Worm (Caenorhabditis elegans): ENCODE measurements around the gene glb-27.

glb-27 gene

DNA sequence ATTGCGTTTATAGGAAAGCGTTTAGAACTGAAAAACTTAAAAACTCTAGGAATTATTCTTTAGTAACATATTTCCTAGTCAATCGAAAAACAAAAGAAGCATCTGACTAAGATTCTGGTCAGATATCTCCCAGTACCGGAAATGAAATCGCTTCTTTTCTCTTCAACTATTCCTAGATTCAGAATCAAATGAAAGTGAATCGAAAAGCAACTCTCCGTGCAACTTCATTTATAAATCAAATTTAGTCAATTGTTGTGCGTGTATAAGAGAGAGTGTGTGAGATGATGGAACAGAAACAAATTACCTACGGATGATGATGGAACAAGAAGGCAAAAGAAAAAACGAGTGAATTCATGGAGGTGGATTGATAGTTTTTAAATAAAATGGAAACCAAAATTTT lies 3.1 kb upstream of the glb-27 start:
- TF ChIP-seq ztf-3 (GFP tag; optimal IDR thresholded peaks at IDR 0.05) (no peak), rpc-1 (optimal IDR thresholded peaks at IDR 0.05) (no peak), rpc-1 (tag; optimal IDR thresholded peaks at IDR 0.05) (no peak), hlh-12 (tag; optimal IDR thresholded peaks at IDR 0.05) (no peak), ceh-58 (GFP tag; IDR thresholded peaks at IDR 0.05) (no peak), zfh-2 (GFP tag; conservative IDR thresholded peaks at IDR 0.05) (no peak), Y53F4B.3 (GFP tag; IDR thresholded peaks at IDR 0.05) (no peak), chd-7 (tag; optimal IDR thresholded peaks at IDR 0.05) (no peak), athp-1 (tag; optimal IDR thresholded peaks at IDR 0.05) (no peak)

DNA sequence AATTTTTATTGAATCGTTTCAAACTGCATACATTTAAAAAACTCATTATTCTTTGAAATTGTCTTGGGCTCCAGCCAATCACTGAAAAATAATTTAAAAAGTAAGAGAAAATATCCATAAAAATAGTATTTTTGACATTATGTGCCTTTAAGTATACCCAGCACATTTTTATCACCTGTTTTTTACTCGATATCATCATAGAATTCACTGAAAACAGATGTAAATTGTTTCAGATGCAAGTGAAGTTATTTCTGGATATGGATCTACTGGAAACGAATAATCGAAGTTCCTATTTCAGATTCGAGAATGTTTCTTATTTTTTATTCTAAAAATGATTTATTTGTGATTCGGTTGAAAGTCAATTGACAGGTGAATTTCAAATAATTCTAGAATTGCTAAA lies 1.5 kb downstream of the glb-27 start:
- no peak for TF ChIP-seq F10E7.11 (tag; optimal IDR thresholded peaks at IDR 0.05)
- no peak for TF ChIP-seq madf-8 (GFP tag; conservative IDR thresholded peaks at IDR 0.05)
- no peak for TF ChIP-seq ztf-18 (tag; optimal IDR thresholded peaks at IDR 0.05)
- TF ChIP-seq hsf-1 (GFP tag; IDR thresholded peaks at IDR 0.05) = no peak

DNA sequence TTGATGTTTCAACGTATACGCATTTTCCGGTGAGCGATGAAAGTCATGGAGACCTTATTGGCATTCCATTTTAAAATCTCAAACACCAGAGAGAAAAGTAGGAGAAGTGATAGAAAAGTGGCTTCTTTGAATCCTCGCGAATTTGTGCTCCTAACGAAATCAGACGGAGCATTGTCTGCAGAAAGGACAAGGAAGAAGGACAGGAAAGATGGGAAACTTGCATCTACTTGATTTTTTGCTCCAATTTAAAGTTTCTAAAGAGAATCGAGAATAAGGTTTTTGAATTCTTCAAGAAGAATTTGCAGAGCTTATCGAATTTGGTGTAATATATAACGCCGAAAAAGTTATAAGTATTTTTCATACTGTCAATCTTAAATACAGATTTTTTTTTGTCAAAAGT lies 5.0 kb downstream of the glb-27 start:
- TF ChIP-seq egl-44 (GFP tag; IDR thresholded peaks at IDR 0.05) = no peak
- TF ChIP-seq F37B4.10 (GFP tag; IDR thresholded peaks at IDR 0.05) = no peak
- TF ChIP-seq lin-26 (GFP tag; IDR thresholded peaks at IDR 0.05) = no peak
- no peak for TF ChIP-seq lsl-1 (GFP tag; optimal IDR thresholded peaks at IDR 0.05)
- TF ChIP-seq hrde-1 (tag; optimal IDR thresholded peaks at IDR 0.05; ENCODE audit: borderline replicate concordance) = no peak
- no peak for TF ChIP-seq attf-6 (GFP tag; IDR thresholded peaks at IDR 0.05)
- no peak for TF ChIP-seq tbx-9 (tag; optimal IDR thresholded peaks at IDR 0.05; ENCODE audit: borderline replicate concordance)
- no peak for TF ChIP-seq attf-3 (GFP tag; conservative IDR thresholded peaks at IDR 0.05)
- TF ChIP-seq gei-17 (GFP tag; optimal IDR thresholded peaks at IDR 0.05) = no peak
- TF ChIP-seq madf-3 (GFP tag; IDR thresholded peaks at IDR 0.05) = no peak
- TF ChIP-seq F57A8.1 (GFP tag; optimal IDR thresholded peaks at IDR 0.05) = no peak
- no peak for TF ChIP-seq lin-54 (GFP tag; optimal IDR thresholded peaks at IDR 0.05)
- no peak for TF ChIP-seq somi-1 (GFP tag; optimal IDR thresholded peaks at IDR 0.05)
- no peak for TF ChIP-seq ztf-22 (GFP tag; optimal IDR thresholded peaks at IDR 0.05)
- TF ChIP-seq ceh-79 (tag; optimal IDR thresholded peaks at IDR 0.05) = no peak
- TF ChIP-seq snpc-1.1 (tag; optimal IDR thresholded peaks at IDR 0.05; ENCODE audit: insufficient read depth) = no peak
- no peak for TF ChIP-seq die-1 (tag; optimal IDR thresholded peaks at IDR 0.05)

DNA sequence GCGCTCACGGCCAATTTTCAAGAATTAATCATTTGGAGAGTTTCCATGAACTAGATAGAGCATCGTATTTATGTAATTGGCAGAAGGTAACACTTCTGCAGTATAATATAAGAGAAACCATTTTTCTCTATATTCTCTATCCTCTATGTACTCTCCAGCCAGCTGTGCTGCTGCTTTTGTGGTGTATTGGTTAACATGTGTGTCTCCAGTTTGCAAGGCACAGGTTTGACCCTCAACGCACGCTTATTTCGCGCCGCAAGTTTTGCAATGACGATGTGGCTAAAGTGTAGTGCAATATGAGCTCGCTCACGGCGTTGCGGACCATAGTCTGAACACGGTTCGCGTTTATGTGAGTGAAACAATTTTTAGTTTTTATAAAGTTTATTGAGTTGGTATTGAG lies 9.1 kb downstream of the glb-27 start:
- TF ChIP-seq F23B12.7 (tag; optimal IDR thresholded peaks at IDR 0.05; ENCODE audit: insufficient read depth) (peak; percentile 88), aptf-2 (GFP tag; conservative IDR thresholded peaks at IDR 0.05) (no peak), B0261.1 (tag; optimal IDR thresholded peaks at IDR 0.05) (peak; percentile 90), nfya-2 (GFP tag; IDR thresholded peaks at IDR 0.05) (0 out of 2 replicates have a peak, but pooled peaks have one; percentile 35), unc-62 (GFP tag; optimal IDR thresholded peaks at IDR 0.05) (no peak), F55B11.4 (tag; optimal IDR thresholded peaks at IDR 0.05; ENCODE audit: borderline replicate concordance, insufficient read depth) (no peak), ceh-40 (GFP tag; IDR thresholded peaks at IDR 0.05) (peak; percentile 92), ztf-28 (GFP tag; IDR thresholded peaks at IDR 0.05) (no peak), mxl-1 (tag; optimal IDR thresholded peaks at IDR 0.05) (peak; percentile 97), sdz-38 (tag; optimal IDR thresholded peaks at IDR 0.05) (no peak), F57A8.1 (GFP tag; optimal IDR thresholded peaks at IDR 0.05) (peak; percentile 98), ztf-18 (tag; optimal IDR thresholded peaks at IDR 0.05) (peak; percentile 80), madf-10 (tag; optimal IDR thresholded peaks at IDR 0.05) (peak; percentile 60), gei-17 (GFP tag; optimal IDR thresholded peaks at IDR 0.05) (no peak), ZK185.1 (tag; optimal IDR thresholded peaks at IDR 0.05; ENCODE audit: poor library complexity, severe bottlenecking) (peak; percentile 88), somi-1 (GFP tag; optimal IDR thresholded peaks at IDR 0.05) (peak; percentile 70), madf-8 (GFP tag; conservative IDR thresholded peaks at IDR 0.05) (no peak), akir-1 (GFP tag; optimal IDR thresholded peaks at IDR 0.05) (no peak), rcor-1 (GFP tag; IDR thresholded peaks at IDR 0.05) (0 out of 2 replicates have a peak, but pooled peaks have one; percentile 41), ceh-79 (tag; optimal IDR thresholded peaks at IDR 0.05) (peak; percentile 32), let-607 (tag; optimal IDR thresholded peaks at IDR 0.05) (peak; percentile 62 to 70)
